Worm (Caenorhabditis elegans): ENCODE results near the gene C45G9.4.
"Not testable (repeated sequence)": the region's sequence is repeated elsewhere in the genome, so short reads cannot be mapped to it uniquely, and the experiment has no call there.

ce11 chrIII:5031375-5031836, 31.1 kb upstream of the C45G9.4 start:
- TF ChIP-seq hrde-1 (tag; optimal IDR thresholded peaks at IDR 0.05; ENCODE audit: borderline replicate concordance); pha-4 (tag; optimal IDR thresholded peaks at IDR 0.05); dpl-1 (GFP tag; optimal IDR thresholded peaks at IDR 0.05): not testable (repeated sequence)
- TF ChIP-seq Y56A3A.18 (GFP tag; IDR thresholded peaks at IDR 0.05): peak; percentile 84; the same call in 1 of the 2 replicates
- peak; percentile 70 for TF ChIP-seq nhr-90 (tag; optimal IDR thresholded peaks at IDR 0.05)
- TF ChIP-seq snpc-4 (GFP tag; optimal IDR thresholded peaks at IDR 0.05): peak; percentile 46
- TF ChIP-seq snpc-4 (tag; optimal IDR thresholded peaks at IDR 0.05): peak in 1 of 4 experiments; percentile 64
- TF ChIP-seq nhr-120 (GFP tag; IDR thresholded peaks at IDR 0.05): 0 out of 2 replicates have a peak, but pooled peaks have one; percentile 19
- TF ChIP-seq ZK185.1 (tag; optimal IDR thresholded peaks at IDR 0.05; ENCODE audit: poor library complexity, severe bottlenecking): peak; percentile 84
